4 fruit fly cellular contexts compared by ENCODE assay signal in the genomic region with DNA sequence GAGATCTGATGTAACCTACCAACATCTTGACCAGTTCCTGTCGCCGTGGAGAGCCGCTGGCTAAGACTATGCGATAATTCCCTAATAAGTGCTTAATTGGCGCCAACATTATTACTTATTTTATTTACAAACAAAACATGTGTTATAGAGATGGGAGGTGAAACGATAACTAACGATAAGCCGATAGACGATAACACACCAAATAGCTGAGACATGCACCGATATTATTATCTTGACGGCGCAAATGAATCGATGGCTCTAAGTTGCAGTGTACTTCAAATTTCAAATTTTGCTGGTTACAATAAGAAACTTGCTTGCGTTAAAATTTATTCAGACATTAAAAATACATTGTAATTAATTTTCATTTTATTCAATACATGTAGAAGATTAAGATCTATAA.
TF ChIP-seq lines count a peak whose summit lies in the region.

CG9515 (minus strand) TSS at position 148 of the 400 bp plus-strand sequence.

- peak; percentile 31 for TF ChIP-seq CTCF in whole organism, embryonic (GFP tag; optimal IDR thresholded peaks at IDR 0.05; lab: Kevin White, UChicago)

TF ChIP-seq in whole organism, adult, 20 proteins besides CTCF, POLR2A, EP300 and RAD21:
- TF ChIP-seq Mnt (GFP tag; optimal IDR thresholded peaks at IDR 0.05; lab: Kevin White, UChicago) (peak; percentile 80), toe (GFP tag; optimal IDR thresholded peaks at IDR 0.05; lab: Kevin White, UChicago) (peak; percentile 11), cic (GFP tag; optimal IDR thresholded peaks at IDR 0.05; lab: Kevin White, UChicago) (peak; percentile 69), bab1 (GFP tag; optimal IDR thresholded peaks at IDR 0.05; lab: Kevin White, UChicago) (peak; percentile 73), kay (GFP tag; lab: Kevin White, UChicago; ENCODE audit: borderline replicate concordance) (peak; percentile 64), Crg-1 (GFP tag; optimal IDR thresholded peaks at IDR 0.05; lab: Kevin White, UChicago) (no peak), CG12768 (GFP tag; optimal IDR thresholded peaks at IDR 0.05; lab: Kevin White, UChicago) (no peak), CG33017 (tag; optimal IDR thresholded peaks at IDR 0.05; lab: Kevin White, UChicago) (peak; percentile 9), cnc (optimal IDR thresholded peaks at IDR 0.05; lab: Kevin White, UChicago) (no peak), Clk (GFP tag; optimal IDR thresholded peaks at IDR 0.05; lab: Kevin White, UChicago) (no peak)

TF ChIP-seq in whole organism, embryonic, 481 proteins besides CTCF, POLR2A, EP300 and RAD21 (continues in another document):
- TF ChIP-seq da (GFP tag; optimal IDR thresholded peaks at IDR 0.05; lab: Kevin White, UChicago) (no peak), Eip74EF (GFP tag; optimal IDR thresholded peaks at IDR 0.05; lab: Kevin White, UChicago) (no peak), CG10431 (GFP tag; optimal IDR thresholded peaks at IDR 0.05; lab: Kevin White, UChicago) (no peak), CG13624 (GFP tag; optimal IDR thresholded peaks at IDR 0.05; lab: Kevin White, UChicago) (peak; percentile 27), repo (GFP tag; optimal IDR thresholded peaks at IDR 0.05; lab: Kevin White, UChicago) (no peak), CG8388 (GFP tag; optimal IDR thresholded peaks at IDR 0.05; lab: Kevin White, UChicago) (no peak), scrt (GFP tag; optimal IDR thresholded peaks at IDR 0.05; lab: Kevin White, UChicago) (no peak), BtbVII (GFP tag; optimal IDR thresholded peaks at IDR 0.05; lab: Kevin White, UChicago) (no peak), CG1529 (GFP tag; optimal IDR thresholded peaks at IDR 0.05; lab: Kevin White, UChicago) (no peak), stc (GFP tag; IDR thresholded peaks at IDR 0.05; lab: Robert Waterston, UW) (no peak), CG12236 (GFP tag; optimal IDR thresholded peaks at IDR 0.05; lab: Kevin White, UChicago) (no peak), CG17802 (tag; optimal IDR thresholded peaks at IDR 0.05; lab: Kevin White, UChicago) (no peak), lab (GFP tag; optimal IDR thresholded peaks at IDR 0.05; lab: Kevin White, UChicago) (no peak), Camta (GFP tag; optimal IDR thresholded peaks at IDR 0.05; lab: Kevin White, UChicago) (no peak), CG16863 (GFP tag; optimal IDR thresholded peaks at IDR 0.05; lab: Kevin White, UChicago) (no peak), CG7839 (tag; optimal IDR thresholded peaks at IDR 0.05; lab: Kevin White, UChicago) (no peak), CG17568 (GFP tag; optimal IDR thresholded peaks at IDR 0.05; lab: Kevin White, UChicago) (no peak), aop (GFP tag; IDR thresholded peaks at IDR 0.05; lab: Robert Waterston, UW) (no peak), CG32772 (GFP tag; IDR thresholded peaks at IDR 0.05; lab: Robert Waterston, UW) (no peak), CG34376 (GFP tag; optimal IDR thresholded peaks at IDR 0.05; lab: Kevin White, UChicago) (no peak), CG18619 (GFP tag; optimal IDR thresholded peaks at IDR 0.05; lab: Kevin White, UChicago) (no peak), NfI (GFP tag; optimal IDR thresholded peaks at IDR 0.05; lab: Kevin White, UChicago) (no peak), CG4617 (GFP tag; optimal IDR thresholded peaks at IDR 0.05; lab: Kevin White, UChicago; ENCODE audit: borderline replicate concordance) (peak; percentile 15), bigmax (GFP tag; optimal IDR thresholded peaks at IDR 0.05; lab: Kevin White, UChicago) (no peak), pnt (GFP tag; optimal IDR thresholded peaks at IDR 0.05; lab: Kevin White, UChicago) (no peak), sim (GFP tag; IDR thresholded peaks at IDR 0.05; lab: Robert Waterston, UW) (no peak), Sin3A (optimal IDR thresholded peaks at IDR 0.05; lab: Kevin White, UChicago) (no peak)

TF ChIP-seq in whole organism, prepupa, 60 proteins besides CTCF, POLR2A, EP300 and RAD21:
- peak; percentile 39 for TF ChIP-seq vri (GFP tag; optimal IDR thresholded peaks at IDR 0.05; lab: Kevin White, UChicago)
- no peak for TF ChIP-seq CG8632 (GFP tag; optimal IDR thresholded peaks at IDR 0.05; lab: Kevin White, UChicago)
- no peak for TF ChIP-seq Sox102F (GFP tag; optimal IDR thresholded peaks at IDR 0.05; lab: Kevin White, UChicago)
- TF ChIP-seq achi (GFP tag; optimal IDR thresholded peaks at IDR 0.05; lab: Kevin White, UChicago) = no peak
- TF ChIP-seq topi (GFP tag; optimal IDR thresholded peaks at IDR 0.05; lab: Kevin White, UChicago) = peak; percentile 4
- TF ChIP-seq CG4318 (GFP tag; optimal IDR thresholded peaks at IDR 0.05; lab: Kevin White, UChicago) = no peak
- peak; percentile 23 for TF ChIP-seq esn (GFP tag; optimal IDR thresholded peaks at IDR 0.05; lab: Kevin White, UChicago)
- peak; percentile 33 for TF ChIP-seq svp (GFP tag; lab: Kevin White, UChicago)
- peak; percentile 19 for TF ChIP-seq Eip78C (GFP tag; lab: Kevin White, UChicago)
- peak; percentile 41 for TF ChIP-seq Sox14 (GFP tag; optimal IDR thresholded peaks at IDR 0.05; lab: Kevin White, UChicago)
- TF ChIP-seq fkh (GFP tag; optimal IDR thresholded peaks at IDR 0.05; lab: Kevin White, UChicago) = peak; percentile 76
TF ChIP-seq in whole organism, prepupa: peak in this region for 7.

TF ChIP-seq in whole organism, wandering third instar larva, 38 proteins besides CTCF, POLR2A, EP300 and RAD21:
- TF ChIP-seq OdsH (GFP tag; optimal IDR thresholded peaks at IDR 0.05; lab: Kevin White, UChicago) (no peak), Dfd (GFP tag; optimal IDR thresholded peaks at IDR 0.05; lab: Kevin White, UChicago) (no peak), Vsx2 (GFP tag; optimal IDR thresholded peaks at IDR 0.05; lab: Kevin White, UChicago; ENCODE audit: partially characterized antibody) (no peak), Rel (GFP tag; optimal IDR thresholded peaks at IDR 0.05; lab: Kevin White, UChicago) (no peak), Rel (tag; optimal IDR thresholded peaks at IDR 0.05; lab: Kevin White, UChicago) (peak; percentile 7), lola (GFP tag; optimal IDR thresholded peaks at IDR 0.05; lab: Kevin White, UChicago) (no peak), Jra (GFP tag; optimal IDR thresholded peaks at IDR 0.05; lab: Kevin White, UChicago) (no peak), pan (optimal IDR thresholded peaks at IDR 0.05; lab: Kevin White, UChicago) (no peak), N (GFP tag; optimal IDR thresholded peaks at IDR 0.05; lab: Kevin White, UChicago) (no peak), GATAd (GFP tag; optimal IDR thresholded peaks at IDR 0.05; lab: Kevin White, UChicago) (no peak), sage (GFP tag; optimal IDR thresholded peaks at IDR 0.05; lab: Kevin White, UChicago) (peak; percentile 15), Hnf4 (GFP tag; optimal IDR thresholded peaks at IDR 0.05; lab: Kevin White, UChicago) (peak; percentile 1), brk (GFP tag; optimal IDR thresholded peaks at IDR 0.05; lab: Kevin White, UChicago) (peak; percentile 61)
